Fruit fly (Drosophila melanogaster) whole organism, embryonic: ENCODE data around the gene xmas.
A peak's percentile ranks its signal among the peaks of the same experiment; 100 is the strongest.

Experiments
- Ada2b ChIP-seq: fragments of 200-800 bp; sonication (Bioruptor generic); IDR thresholded peaks from 2 replicates; pipeline ENCODE4 v1.3.6; 2022; ENCODE audit warnings: missing biosample characterization, missing genetic modification characterization
- Adf1 ChIP-seq: fragments of 200-800 bp; sonication (Bioruptor generic); IDR thresholded peaks from 2 replicates; pipeline ENCODE4 v1.3.6; 2022; ENCODE audit warnings: missing biosample characterization, missing genetic modification characterization
- Awh ChIP-seq: fragments of 200-800 bp; sonication (Bioruptor generic); IDR thresholded peaks from 2 replicates; pipeline ENCODE4, ENCODE4 v1.3.6; 2022; ENCODE audit warnings: missing biosample characterization, missing genetic modification characterization
- CG11695 ChIP-seq: fragments of 200-800 bp; sonication (Bioruptor generic); IDR thresholded peaks from 3 replicates; pipeline ENCODE4 v1.3.6; 2022; ENCODE audit warnings: missing biosample characterization, missing genetic modification characterization
- CG12155 ChIP-seq: fragments of 200-800 bp; sonication (Bioruptor generic); optimal IDR thresholded peaks from 3 replicates; lab custom pipeline; 2016; ENCODE audit warnings: missing biosample characterization, missing genetic modification characterization
- CG12299 ChIP-seq: fragments of 200-800 bp; sonication (Bioruptor generic); optimal IDR thresholded peaks from 2 replicates; lab custom pipeline; 2018; ENCODE audit warnings: missing biosample characterization, mild to moderate bottlenecking, missing genetic modification characterization
- CG12769 ChIP-seq: fragments of 200-800 bp; sonication (Bioruptor generic); optimal IDR thresholded peaks from 2 replicates; lab custom pipeline; 2019; ENCODE audit warnings: missing biosample characterization, mild to moderate bottlenecking, missing genetic modification characterization, moderate library complexity
- CG14014 ChIP-seq: fragments of 200-800 bp; sonication (Bioruptor generic); IDR thresholded peaks from 2 replicates; pipeline ENCODE4 v1.3.6; 2022; ENCODE audit warnings: missing biosample characterization, missing genetic modification characterization
- CG14667 ChIP-seq: fragments of 200-800 bp; sonication (Bioruptor generic); IDR thresholded peaks from 2 replicates; pipeline ENCODE4 v1.3.6; 2022; ENCODE audit warnings: missing biosample characterization, missing genetic modification characterization
- CG15011 ChIP-seq: fragments of 200-800 bp; sonication (Bioruptor generic); optimal IDR thresholded peaks from 3 replicates; lab custom pipeline; 2018; ENCODE audit warnings: missing biosample characterization, mild to moderate bottlenecking, missing genetic modification characterization
- CG1603 ChIP-seq: fragments of 200-800 bp; sonication (Bioruptor generic); optimal IDR thresholded peaks from 2 replicates; lab custom pipeline; 2019; ENCODE audit warnings: missing biosample characterization, mild to moderate bottlenecking, missing genetic modification characterization, moderate library complexity
- CG18476 ChIP-seq: fragments of 200-800 bp; sonication (Bioruptor generic); optimal IDR thresholded peaks from 2 replicates; lab custom pipeline; 2016; ENCODE audit warnings: missing biosample characterization, mild to moderate bottlenecking, missing genetic modification characterization
- CG3065 ChIP-seq: fragments of 200-800 bp; sonication (Bioruptor generic); optimal IDR thresholded peaks from 2 replicates; lab custom pipeline; 2016; ENCODE audit warnings: missing biosample characterization, missing genetic modification characterization
- CG31388 ChIP-seq: fragments of 200-800 bp; sonication (Bioruptor generic); optimal IDR thresholded peaks from 2 replicates; lab custom pipeline; 2016; ENCODE audit warnings: missing biosample characterization, missing genetic modification characterization
- CG31441 ChIP-seq: fragments of 200-800 bp; sonication (Bioruptor generic); IDR thresholded peaks from 2 replicates; pipeline ENCODE4 v1.3.6; 2022; ENCODE audit warnings: missing biosample characterization, missing genetic modification characterization
- CG3163 ChIP-seq: fragments of 200-800 bp; sonication (Bioruptor generic); optimal IDR thresholded peaks from 3 replicates; lab custom pipeline; 2016; ENCODE audit warnings: missing biosample characterization, missing genetic modification characterization
- CG3407 ChIP-seq: fragments of 200-800 bp; sonication (Bioruptor generic); optimal IDR thresholded peaks from 2 replicates; lab custom pipeline; 2018; ENCODE audit warnings: missing biosample characterization, mild to moderate bottlenecking, missing genetic modification characterization
- CG4328 ChIP-seq: fragments of 200-800 bp; sonication (Bioruptor generic); optimal IDR thresholded peaks from 3 replicates; lab custom pipeline; 2017; ENCODE audit warnings: missing biosample characterization, missing genetic modification reagents, missing genetic modification characterization
- CG4707 ChIP-seq: fragments of 200-800 bp; sonication (Bioruptor generic); optimal IDR thresholded peaks from 2 replicates; lab custom pipeline; 2018; ENCODE audit warnings: missing biosample characterization, mild to moderate bottlenecking, missing genetic modification characterization, moderate library complexity
- CG6854 ChIP-seq: fragments of 200-800 bp; sonication (Bioruptor generic); optimal IDR thresholded peaks from 3 replicates; lab custom pipeline; 2017; ENCODE audit warnings: missing biosample characterization, mild to moderate bottlenecking, missing genetic modification characterization
- CG9437 ChIP-seq: fragments of 200-800 bp; sonication (Bioruptor generic); optimal IDR thresholded peaks from 2 replicates; lab custom pipeline; 2018; ENCODE audit warnings: missing biosample characterization, mild to moderate bottlenecking, missing genetic modification characterization
- CG9876 ChIP-seq: fragments of 200-800 bp; sonication (Bioruptor generic); optimal IDR thresholded peaks from 2 replicates; lab custom pipeline; 2016; ENCODE audit warnings: missing biosample characterization, missing genetic modification characterization
- CHES-1-like ChIP-seq: fragments of 200-800 bp; sonication (Bioruptor generic); optimal IDR thresholded peaks from 2 replicates; lab custom pipeline; 2016; ENCODE audit warnings: missing biosample characterization, missing genetic modification characterization
- E2f2 ChIP-seq: fragments of 200-800 bp; sonication (Bioruptor generic); IDR thresholded peaks from 2 replicates; pipeline ENCODE4 v1.3.6; 2022; ENCODE audit warnings: missing biosample characterization, missing genetic modification characterization
- Hand ChIP-seq: fragments of 200-800 bp; sonication (Bioruptor generic); optimal IDR thresholded peaks from 2 replicates; lab custom pipeline; 2017; ENCODE audit warnings: mild to moderate bottlenecking, missing biosample characterization, missing genetic modification reagents, missing genetic modification characterization
- Oli ChIP-seq: fragments of 200-800 bp; sonication (Bioruptor generic); optimal IDR thresholded peaks from 2 replicates; lab custom pipeline; 2018; ENCODE audit warnings: missing biosample characterization, mild to moderate bottlenecking, missing genetic modification characterization, moderate library complexity
- Opbp ChIP-seq: fragments of 200-800 bp; sonication (Bioruptor generic); IDR thresholded peaks from 3 replicates; pipeline ENCODE4 v1.3.6; 2022; ENCODE audit warnings: missing biosample characterization, missing genetic modification characterization; ENCODE audit not compliant: partially characterized antibody
- Ptx1 ChIP-seq: fragments of 200-800 bp; sonication (Bioruptor generic); IDR thresholded peaks from 2 replicates; pipeline ENCODE4 v1.3.6; 2022; ENCODE audit warnings: missing biosample characterization, missing genetic modification characterization
- Ravus ChIP-seq: fragments of 200-800 bp; sonication (Bioruptor generic); IDR thresholded peaks from 2 replicates; pipeline ENCODE4 v1.3.6; 2022; ENCODE audit warnings: missing biosample characterization, missing genetic modification characterization
- Sin3A ChIP-seq: fragments of >200 bp; optimal IDR thresholded peaks from 2 replicates; lab custom pipeline; 2018
- Sry-β ChIP-seq: fragments of 200-800 bp; sonication (Bioruptor generic); optimal IDR thresholded peaks from 2 replicates; lab custom pipeline; 2018; ENCODE audit warnings: missing biosample characterization, mild to moderate bottlenecking, missing genetic modification characterization, moderate library complexity
- Stat92E ChIP-seq, 3 experiments: fragments of >200 bp in 2 of 3; fragments of 200-800 bp in 1 of 3; sonication (Bioruptor generic) in 1 of 3; optimal IDR thresholded peaks; 2 replicates each; lab custom pipeline; 2017 to 2019; ENCODE audit warnings: missing biosample characterization in 3 of 3, missing genetic modification characterization in 3 of 3, mild to moderate bottlenecking in 1 of 3, moderate library complexity in 1 of 3
- Taf1 ChIP-seq: fragments of 200-800 bp; sonication (Bioruptor generic); IDR thresholded peaks from 2 replicates; pipeline ENCODE4 v1.3.6; 2022; ENCODE audit warnings: missing biosample characterization, missing genetic modification characterization
- Tbp ChIP-seq: fragments of >200 bp; optimal IDR thresholded peaks from 2 replicates; lab custom pipeline; 2018; ENCODE audit warnings: missing biosample characterization, missing genetic modification characterization
- Xbp1 ChIP-seq: fragments of 200-800 bp; sonication (Bioruptor generic); optimal IDR thresholded peaks from 3 replicates; lab custom pipeline; 2016; ENCODE audit warnings: missing biosample characterization, mild to moderate bottlenecking, missing genetic modification characterization
- ac ChIP-seq: fragments of 200-800 bp; sonication (Bioruptor generic); optimal IDR thresholded peaks from 3 replicates; lab custom pipeline; 2017; ENCODE audit warnings: missing biosample characterization, mild to moderate bottlenecking, missing genetic modification characterization
- ewg ChIP-seq: fragments of 200-800 bp; sonication (Bioruptor generic); optimal IDR thresholded peaks from 3 replicates; lab custom pipeline; 2017; ENCODE audit warnings: mild to moderate bottlenecking, missing biosample characterization, missing genetic modification reagents, missing genetic modification characterization
- gsb-n ChIP-seq: fragments of 200-800 bp; sonication (Bioruptor generic); optimal IDR thresholded peaks from 3 replicates; lab custom pipeline; 2018; ENCODE audit warnings: missing biosample characterization, mild to moderate bottlenecking, missing genetic modification characterization
- hbn ChIP-seq: fragments of 200-800 bp; sonication (Bioruptor generic); IDR thresholded peaks from 2 replicates; pipeline ENCODE4 v1.3.6; 2022; ENCODE audit warnings: missing biosample characterization, missing genetic modification characterization; ENCODE audit not compliant: partially characterized antibody
- hth ChIP-seq: fragments of >200 bp; optimal IDR thresholded peaks from 2 replicates; lab custom pipeline; 2017; ENCODE audit warnings: inconsistent platforms
- lmd ChIP-seq: fragments of 200-800 bp; sonication (Bioruptor generic); IDR thresholded peaks from 2 replicates; pipeline ENCODE4 v1.3.6; 2022; ENCODE audit warnings: missing biosample characterization, missing genetic modification characterization
- mirr ChIP-seq: fragments of 200-800 bp; sonication (Bioruptor generic); optimal IDR thresholded peaks from 3 replicates; lab custom pipeline; 2018; ENCODE audit warnings: missing biosample characterization, mild to moderate bottlenecking, missing genetic modification characterization
- nerfin-1 ChIP-seq: fragments of 200-800 bp; sonication (Bioruptor generic); optimal IDR thresholded peaks from 3 replicates; lab custom pipeline; 2019; ENCODE audit warnings: missing biosample characterization, mild to moderate bottlenecking, missing genetic modification characterization, moderate library complexity
- org-1 ChIP-seq: fragments of 200-800 bp; sonication (Bioruptor generic); optimal IDR thresholded peaks from 2 replicates; lab custom pipeline; 2017; ENCODE audit warnings: missing biosample characterization, missing genetic modification characterization
- sens ChIP-seq: fragments of 200-800 bp; sonication (Bioruptor generic); peaks from one replicate; lab custom pipeline; 2016; ENCODE audit warnings: missing biosample characterization, missing genetic modification characterization
- sisA ChIP-seq: fragments of 200-800 bp; sonication (Bioruptor generic); IDR thresholded peaks from 2 replicates; pipeline ENCODE4 v1.3.6; 2022; ENCODE audit warnings: missing biosample characterization, missing genetic modification characterization
- sna ChIP-seq: fragments of 200-800 bp; sonication (Bioruptor generic); IDR thresholded peaks from 2 replicates; pipeline ENCODE4 v1.3.6; 2022; ENCODE audit warnings: missing biosample characterization, missing genetic modification characterization; ENCODE audit not compliant: partially characterized antibody
- sr ChIP-seq: fragments of 200-800 bp; sonication (Bioruptor generic); IDR thresholded peaks from 3 replicates; pipeline ENCODE4 v1.3.6; 2022; ENCODE audit warnings: missing biosample characterization, missing genetic modification characterization
- ssp ChIP-seq: fragments of 200-800 bp; sonication (Bioruptor generic); IDR thresholded peaks from 2 replicates; pipeline ENCODE4 v1.3.6; 2022; ENCODE audit warnings: missing biosample characterization, missing genetic modification characterization
- stwl ChIP-seq: fragments of 200-800 bp; sonication (Bioruptor generic); optimal IDR thresholded peaks from 3 replicates; lab custom pipeline; 2018; ENCODE audit warnings: missing biosample characterization, mild to moderate bottlenecking, missing genetic modification characterization, moderate library complexity
- z ChIP-seq: fragments of 200-800 bp; sonication (Bioruptor generic); IDR thresholded peaks from 3 replicates; pipeline ENCODE4 v1.3.6; 2022; ENCODE audit warnings: missing biosample characterization, missing genetic modification characterization
- zfh2 ChIP-seq: fragments of 200-800 bp; sonication (Bioruptor generic); optimal IDR thresholded peaks from 2 replicates; lab custom pipeline; 2016; ENCODE audit warnings: missing biosample characterization, missing genetic modification characterization

Gene xmas

DNA sequence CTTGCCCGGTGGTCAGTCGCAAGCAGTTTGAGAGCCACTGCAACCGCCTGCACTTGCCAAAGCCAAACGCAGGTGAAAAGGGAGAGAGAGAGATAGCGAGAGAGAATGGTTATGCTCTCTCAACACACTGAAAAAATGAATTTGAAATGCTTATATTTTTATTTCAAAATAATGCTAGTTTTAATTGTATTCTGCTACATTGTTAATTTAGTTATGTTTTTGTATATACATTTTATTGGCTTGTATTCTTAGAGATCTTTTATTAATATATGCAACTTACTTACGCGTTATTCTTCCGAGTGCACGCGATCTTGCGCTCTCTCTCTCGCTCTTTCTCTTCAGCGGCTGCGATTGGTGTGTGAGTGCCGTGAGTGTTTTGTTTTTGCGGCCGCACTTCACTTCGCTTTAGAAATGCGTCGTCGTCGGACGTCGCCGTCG is 19.4 kb upstream of the xmas start (continued):
- TF ChIP-seq CG15011 (GFP tag; lab: Kevin White, UChicago) (peak; percentile 95), CG31441 (peak; percentile 94), ac (GFP tag; lab: Kevin White, UChicago) (no peak), CG11695 (GFP tag; lab: Robert Waterston, UW) (peak; percentile 99), CHES-1-like (GFP tag; lab: Kevin White, UChicago) (no peak), mirr (GFP tag; lab: Kevin White, UChicago) (peak; percentile 62), Ada2b (GFP tag; lab: Robert Waterston, UW) (peak; percentile 99), CG9876 (GFP tag; lab: Kevin White, UChicago) (no peak), Awh (peak; percentile 99), Sin3A (lab: Kevin White, UChicago) (no peak), Adf1 (GFP tag; lab: Robert Waterston, UW) (no peak), ssp (GFP tag; lab: Robert Waterston, UW) (peak; percentile 94), CG14014 (GFP tag; lab: Robert Waterston, UW) (no peak), sna (GFP tag; lab: Robert Waterston, UW) (no peak), CG6854 (peak; percentile 95), lmd (GFP tag; lab: Robert Waterston, UW) (peak; percentile 99), zfh2 (GFP tag; lab: Kevin White, UChicago) (no peak), Ptx1 (GFP tag; lab: Robert Waterston, UW) (peak; percentile 99), Oli (peak; percentile 80), Ravus (GFP tag; lab: Robert Waterston, UW) (peak; percentile 96), gsb-n (tag; lab: Kevin White, UChicago) (no peak), E2f2 (peak; percentile 82), hth (no peak), Xbp1 (GFP tag; lab: Kevin White, UChicago) (no peak), nerfin-1 (tag; lab: Kevin White, UChicago) (peak; percentile 97), sens (GFP tag; lab: Kevin White, UChicago) (peak; percentile 99), stwl (tag; lab: Kevin White, UChicago) (peak; percentile 70), Opbp (no peak), CG3163 (GFP tag; lab: Kevin White, UChicago) (peak; percentile 18), Taf1 (GFP tag; lab: Robert Waterston, UW) (peak; percentile 94), CG12769 (tag; lab: Kevin White, UChicago) (no peak), Tbp (GFP tag; lab: Kevin White, UChicago) (no peak), Stat92E (GFP tag; optimal IDR thresholded peaks at IDR 0.05; lab: Kevin White, UChicago) (peak in 1 of 3 experiments; percentile 99), CG3407 (GFP tag; lab: Kevin White, UChicago) (no peak), hbn (GFP tag; lab: Robert Waterston, UW) (no peak), sr (GFP tag; lab: Robert Waterston, UW) (peak; percentile 91), CG18476 (GFP tag; lab: Kevin White, UChicago) (peak; percentile 97), Hand (GFP tag; lab: Kevin White, UChicago) (peak; percentile 74), CG31388 (GFP tag; lab: Kevin White, UChicago) (peak; percentile 93), ewg (GFP tag; lab: Kevin White, UChicago) (no peak), CG9437 (GFP tag; lab: Kevin White, UChicago) (no peak), org-1 (peak; percentile 79), CG12155 (GFP tag; lab: Kevin White, UChicago) (peak; percentile 77), CG4328 (GFP tag; lab: Kevin White, UChicago) (peak; percentile 93), CG3065 (GFP tag; lab: Kevin White, UChicago) (no peak), CG4707 (no peak), sisA (GFP tag; lab: Robert Waterston, UW) (peak; percentile 99), z (GFP tag; lab: Robert Waterston, UW) (peak; percentile 82; the same call in 2 of the 3 replicates), Sry-β (GFP tag; lab: Kevin White, UChicago) (peak; percentile 39), CG14667 (GFP tag; lab: Robert Waterston, UW) (peak; percentile 98), CG12299 (no peak), CG1603 (tag; lab: Kevin White, UChicago) (peak; percentile 96)
